Fruit fly (Drosophila melanogaster) S2 (cell line): ENCODE data around the gene CG5342.

ENCODE experiments used
- CG8478 ChIP-seq: fragments of >200 bp; optimal IDR thresholded peaks from 2 replicates; lab custom pipeline; 2018
- CTCF ChIP-seq, 2 experiments: fragments of >200 bp; optimal IDR thresholded peaks; 2 replicates each; lab custom pipeline; 2018

- TF ChIP-seq CTCF (optimal IDR thresholded peaks at IDR 0.05; lab: Kevin White, UChicago) (no peak), CG8478 (no peak)
Observed at dm6 chr3R:11623025-11623424, 44.4 kb downstream of the CG5342 start, which contains the start of gene CG14711.
